Worm (Caenorhabditis elegans) whole organism, early embryonic: Measurements from ENCODE around the gene sssh-1.

Experiments
- B0310.2 ChIP-seq: sonication (generic microtip); optimal IDR thresholded peaks from 2 replicates; lab custom pipeline; 2016; ENCODE audit warnings: mild to moderate bottlenecking, missing genetic modification characterization, missing compliant biosample characterization
- F13C5.2 ChIP-seq: sonication (generic microtip); optimal IDR thresholded peaks from 2 replicates; lab custom pipeline; 2017; ENCODE audit warnings: mild to moderate bottlenecking, missing genetic modification characterization, inconsistent platforms, missing compliant biosample characterization
- aly-1 ChIP-seq: sonication (generic microtip); optimal IDR thresholded peaks from 2 replicates; lab custom pipeline; 2016; ENCODE audit warnings: missing genetic modification characterization, missing compliant biosample characterization
- ama-1 ChIP-seq: fragments of 150-350 bp; optimal IDR thresholded peaks from 2 replicates; lab custom pipeline; 2014
- ceh-13 ChIP-seq: fragments of 200-800 bp; sonication (Bioruptor generic); optimal IDR thresholded peaks from 2 replicates; lab custom pipeline; 2018; ENCODE audit warnings: mild to moderate bottlenecking, missing genetic modification characterization, missing compliant biosample characterization
- ceh-36 ChIP-seq: sonication (generic microtip); optimal IDR thresholded peaks from 2 replicates; lab custom pipeline; 2016; ENCODE audit warnings: missing genetic modification characterization, inconsistent platforms, missing compliant biosample characterization
- ets-7 ChIP-seq: sonication (generic microtip); optimal IDR thresholded peaks from 2 replicates; lab custom pipeline; 2016; ENCODE audit warnings: missing genotype, missing genetic modification characterization, missing compliant biosample characterization
- flt-1 ChIP-seq: fragments of 200-800 bp; sonication (Bioruptor generic); IDR thresholded peaks from 2 replicates; pipeline ENCODE4 v1.3.6; 2022; ENCODE audit warnings: missing genetic modification characterization, missing compliant biosample characterization
- hmbx-1 ChIP-seq: sonication (generic microtip); optimal IDR thresholded peaks from 2 replicates; lab custom pipeline; 2016; ENCODE audit warnings: mild to moderate bottlenecking, missing genetic modification characterization, missing compliant biosample characterization
- hmg-4 ChIP-seq: fragments of 200-800 bp; sonication (Bioruptor generic); optimal IDR thresholded peaks from 2 replicates; lab custom pipeline; 2018; ENCODE audit warnings: mild to moderate bottlenecking, missing genetic modification characterization, missing compliant biosample characterization
- hnd-1 ChIP-seq: sonication (generic microtip); optimal IDR thresholded peaks from 2 replicates; lab custom pipeline; 2016; ENCODE audit warnings: missing genetic modification characterization, missing compliant biosample characterization
- pes-1 ChIP-seq: fragments of 200-800 bp; sonication (Bioruptor generic); IDR thresholded peaks from 2 replicates; pipeline ENCODE4 v1.3.6; 2022; ENCODE audit warnings: missing genetic modification reagents, missing genetic modification characterization, missing compliant biosample characterization
- scrt-1 ChIP-seq: fragments of 200-800 bp; sonication (Bioruptor generic); IDR thresholded peaks from 2 replicates; pipeline ENCODE4 v1.3.6; 2022; ENCODE audit warnings: missing genetic modification characterization, missing compliant biosample characterization
- sea-1 ChIP-seq: fragments of 200-800 bp; sonication (Bioruptor generic); conservative IDR thresholded peaks from 2 replicates; pipeline ENCODE4 v1.3.6; 2022; ENCODE audit warnings: missing genetic modification characterization, missing compliant biosample characterization
- tbx-11 ChIP-seq: fragments of 200-800 bp; sonication (Bioruptor generic); IDR thresholded peaks from 2 replicates; pipeline ENCODE4 v1.3.6; 2022; ENCODE audit warnings: missing genetic modification characterization, missing compliant biosample characterization
- tbx-37 ChIP-seq: fragments of 200-800 bp; sonication (Bioruptor generic); conservative IDR thresholded peaks from 2 replicates; pipeline ENCODE4 v1.3.6; 2022; ENCODE audit warnings: missing genetic modification reagents, missing genetic modification characterization, missing compliant biosample characterization
- tra-4 ChIP-seq: sonication (generic microtip); optimal IDR thresholded peaks from 2 replicates; lab custom pipeline; 2017; ENCODE audit warnings: missing genetic modification characterization, missing compliant biosample characterization

sssh-1 gene

ce11 chrX:14875668-14876067 is at the start of gene sssh-1:
Gene sssh-1, plus strand, starts transcription at chrX:14875968.
- TF ChIP-seq ceh-36 (tag; lab: Kevin White, UChicago) (no peak), hnd-1 (no peak), ceh-13 (GFP tag; lab: Kevin White, UChicago) (no peak), hmbx-1 (tag; lab: Kevin White, UChicago) (no peak), tbx-11 (GFP tag; lab: Robert Waterston, UW) (no peak), hmg-4 (no peak), tbx-37 (GFP tag; lab: Robert Waterston, UW) (no peak), tra-4 (tag; lab: Kevin White, UChicago) (no peak), flt-1 (no peak), sea-1 (GFP tag; lab: Robert Waterston, UW) (no peak), ets-7 (no peak), pes-1 (no peak), ama-1 (lab: Kevin White, UChicago) (no peak), F13C5.2 (tag; lab: Kevin White, UChicago) (no peak), scrt-1 (GFP tag; lab: Robert Waterston, UW) (no peak), B0310.2 (no peak)

ce11 chrX:14828766-14829165 is 47.0 kb upstream of the sssh-1 start:
- TF ChIP-seq B0310.2 (no peak), sea-1 (GFP tag; lab: Robert Waterston, UW) (no peak), hmbx-1 (tag; lab: Kevin White, UChicago) (no peak), F13C5.2 (tag; lab: Kevin White, UChicago) (no peak), ceh-36 (tag; lab: Kevin White, UChicago) (no peak), ceh-13 (GFP tag; lab: Kevin White, UChicago) (no peak), hmg-4 (no peak), tbx-37 (GFP tag; lab: Robert Waterston, UW) (no peak), flt-1 (no peak), hnd-1 (no peak), tra-4 (tag; lab: Kevin White, UChicago) (no peak), ets-7 (no peak), ama-1 (lab: Kevin White, UChicago) (no peak), pes-1 (no peak), scrt-1 (GFP tag; lab: Robert Waterston, UW) (no peak), tbx-11 (GFP tag; lab: Robert Waterston, UW) (no peak), aly-1 (tag; lab: Kevin White, UChicago) (no peak)

- no peak for TF ChIP-seq scrt-1 (GFP tag; lab: Robert Waterston, UW)
- TF ChIP-seq ceh-13 (GFP tag; lab: Kevin White, UChicago), result no peak
- no peak for TF ChIP-seq hmg-4
- TF ChIP-seq B0310.2, result no peak
- TF ChIP-seq hnd-1, result no peak
- no peak for TF ChIP-seq ceh-36 (tag; lab: Kevin White, UChicago)
Measured at ce11 chrX:14831531-14831930, 44.2 kb upstream of the sssh-1 start, which contains the start of gene dpf-2. Gene dpf-2, plus strand, starts transcription at chrX:14831831.

ce11 chrX:14838339-14838738 is 37.4 kb upstream of the sssh-1 start:
- TF ChIP-seq F13C5.2 (tag; lab: Kevin White, UChicago) (no peak), ceh-13 (GFP tag; lab: Kevin White, UChicago) (no peak), scrt-1 (GFP tag; lab: Robert Waterston, UW) (no peak), tra-4 (tag; lab: Kevin White, UChicago) (no peak), tbx-37 (GFP tag; lab: Robert Waterston, UW) (no peak), hmbx-1 (tag; lab: Kevin White, UChicago) (no peak), aly-1 (tag; lab: Kevin White, UChicago) (no peak), sea-1 (GFP tag; lab: Robert Waterston, UW) (no peak), flt-1 (no peak), B0310.2 (no peak)

ce11 chrX:14841030-14841429 is 34.7 kb upstream of the sssh-1 start:
- TF ChIP-seq sea-1 (GFP tag; lab: Robert Waterston, UW) (0 out of 2 replicates have a peak, but pooled peaks have one; percentile 39), hmg-4 (peak; percentile 82), scrt-1 (GFP tag; lab: Robert Waterston, UW) (no peak), ceh-13 (GFP tag; lab: Kevin White, UChicago) (no peak), F13C5.2 (tag; lab: Kevin White, UChicago) (peak; percentile 73)

ce11 chrX:14842846-14843369 is 32.9 kb upstream of the sssh-1 start:
- TF ChIP-seq ama-1 (lab: Kevin White, UChicago) (no peak), F13C5.2 (tag; lab: Kevin White, UChicago) (no peak), ceh-13 (GFP tag; lab: Kevin White, UChicago) (no peak), tbx-11 (GFP tag; lab: Robert Waterston, UW) (no peak), hmg-4 (no peak), sea-1 (GFP tag; lab: Robert Waterston, UW) (no peak), hnd-1 (no peak), aly-1 (tag; lab: Kevin White, UChicago) (no peak), B0310.2 (no peak), hmbx-1 (tag; lab: Kevin White, UChicago) (no peak), tra-4 (tag; lab: Kevin White, UChicago) (no peak), ceh-36 (tag; lab: Kevin White, UChicago) (no peak), flt-1 (no peak), ets-7 (no peak), scrt-1 (GFP tag; lab: Robert Waterston, UW) (no peak), pes-1 (no peak), tbx-37 (GFP tag; lab: Robert Waterston, UW) (no peak)

- TF ChIP-seq ceh-36 (tag; lab: Kevin White, UChicago) (no peak), F13C5.2 (tag; lab: Kevin White, UChicago) (no peak), ama-1 (lab: Kevin White, UChicago) (no peak), tra-4 (tag; lab: Kevin White, UChicago) (no peak), hmbx-1 (tag; lab: Kevin White, UChicago) (no peak), scrt-1 (GFP tag; lab: Robert Waterston, UW) (no peak), ets-7 (no peak)
Measured at ce11 chrX:14844481-14844880, 31.3 kb upstream of the sssh-1 start.
